Worm (Caenorhabditis elegans): ENCODE data around the gene hpo-15.
"Not testable (repeated sequence)": the region's sequence is repeated elsewhere in the genome, so short reads cannot be mapped to it uniquely, and the experiment has no call there.

The hpo-15 gene

ce11 chrV:5468489-5468888, 45.1 kb downstream of the hpo-15 start, which contains the start of gene ZC317.6:
ZC317.6 (minus strand) TSS chrV:5468589.
- TF ChIP-seq W03F9.2, dao-5, him-1 (tag; optimal IDR thresholded peaks at IDR 0.05): not testable (repeated sequence)

- TF ChIP-seq dao-5 (tag; optimal IDR thresholded peaks at IDR 0.05) (no peak), W03F9.2 (tag; optimal IDR thresholded peaks at IDR 0.05) (no peak), him-1 (tag; optimal IDR thresholded peaks at IDR 0.05) (no peak)
These were observed 48.3 kb downstream of the hpo-15 start, which contains the start of gene srg-68 for ce11 chrV:5465335-5465734. srg-68 (minus strand) TSS chrV:5465435.

- TF ChIP-seq him-1 (tag; optimal IDR thresholded peaks at IDR 0.05) (no peak), dao-5 (tag; optimal IDR thresholded peaks at IDR 0.05) (no peak), W03F9.2 (tag; optimal IDR thresholded peaks at IDR 0.05) (no peak)
These were observed 50.7 kb downstream of the hpo-15 start, which contains the start of gene srg-67 for ce11 chrV:5462894-5463293. srg-67 (minus strand) TSS chrV:5462994.
